1 fruit fly cellular context compared by ENCODE assay signal in the genomic region with DNA sequence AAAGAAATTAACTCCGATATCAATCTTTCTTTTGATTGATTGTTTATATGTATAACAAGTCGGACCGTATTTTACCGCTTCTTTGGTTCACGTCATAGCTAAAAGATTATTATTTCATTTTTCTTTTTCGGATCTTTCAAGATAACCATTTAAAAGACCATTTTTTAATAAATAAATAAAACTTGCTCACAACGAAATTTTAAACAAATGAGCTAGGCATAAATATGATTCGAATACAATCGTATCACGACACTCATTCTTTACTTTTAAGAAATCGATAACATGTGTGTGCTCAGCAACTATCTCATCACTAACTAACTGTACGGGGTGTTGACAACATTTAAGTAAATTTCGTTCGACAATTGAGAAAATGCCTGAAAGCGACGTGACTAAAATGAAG.
TF ChIP-seq lines count a peak whose summit lies in the region.

TSS of gene CG8149 (plus strand) at position 302 of the 400 bp plus-strand sequence.

TF ChIP-seq in whole organism, embryonic, 481 proteins besides CTCF, POLR2A, EP300 and RAD21 (continued from another document and continues in another):
- TF ChIP-seq CG30020 (tag; optimal IDR thresholded peaks at IDR 0.05; lab: Kevin White, UChicago), result peak; percentile 72
- TF ChIP-seq jumu (GFP tag; optimal IDR thresholded peaks at IDR 0.05; lab: Kevin White, UChicago), result peak; percentile 5
- peak; percentile 94 for TF ChIP-seq Sry-δ (GFP tag; optimal IDR thresholded peaks at IDR 0.05; lab: Kevin White, UChicago)
- TF ChIP-seq Myb (GFP tag; optimal IDR thresholded peaks at IDR 0.05; lab: Kevin White, UChicago), result peak; percentile 8
- TF ChIP-seq B-H2 (GFP tag; optimal IDR thresholded peaks at IDR 0.05; lab: Kevin White, UChicago), result peak; percentile 51
- TF ChIP-seq gro (GFP tag; optimal IDR thresholded peaks at IDR 0.05; lab: Kevin White, UChicago), result peak; percentile 36
- TF ChIP-seq CHES-1-like (GFP tag; optimal IDR thresholded peaks at IDR 0.05; lab: Kevin White, UChicago), result peak; percentile 1
- TF ChIP-seq CG32767 (GFP tag; IDR thresholded peaks at IDR 0.05; lab: Robert Waterston, UW), result peak; percentile 85
- TF ChIP-seq CG10147 (GFP tag; optimal IDR thresholded peaks at IDR 0.05; lab: Kevin White, UChicago), result peak; percentile 33
- peak; percentile 56 for TF ChIP-seq pita (GFP tag; optimal IDR thresholded peaks at IDR 0.05; lab: Kevin White, UChicago)
- TF ChIP-seq cg (GFP tag; optimal IDR thresholded peaks at IDR 0.05; lab: Kevin White, UChicago), result peak; percentile 15
- TF ChIP-seq dm (GFP tag; optimal IDR thresholded peaks at IDR 0.05; lab: Kevin White, UChicago), result peak; percentile 50
- TF ChIP-seq CG2129 (GFP tag; IDR thresholded peaks at IDR 0.05; lab: Robert Waterston, UW; ENCODE audit: partially characterized antibody), result peak; percentile 90
- peak; percentile 35 for TF ChIP-seq CG2712 (tag; optimal IDR thresholded peaks at IDR 0.05; lab: Kevin White, UChicago)
- peak; percentile 77; the same call in 2 of the 3 replicates for TF ChIP-seq Opbp (GFP tag; IDR thresholded peaks at IDR 0.05; lab: Robert Waterston, UW; ENCODE audit: partially characterized antibody)
- TF ChIP-seq org-1 (GFP tag; optimal IDR thresholded peaks at IDR 0.05; lab: Kevin White, UChicago), result no peak
- TF ChIP-seq HLH4C (GFP tag; IDR thresholded peaks at IDR 0.05; lab: Robert Waterston, UW; ENCODE audit: partially characterized antibody), result peak; percentile 88
- TF ChIP-seq CG30403 (GFP tag; optimal IDR thresholded peaks at IDR 0.05; lab: Kevin White, UChicago), result peak; percentile 13
- TF ChIP-seq C15 (GFP tag; IDR thresholded peaks at IDR 0.05; lab: Robert Waterston, UW), result no peak
- TF ChIP-seq HmgZ (tag; optimal IDR thresholded peaks at IDR 0.05; lab: Kevin White, UChicago), result peak; percentile 21
- no peak for TF ChIP-seq p53 (GFP tag; optimal IDR thresholded peaks at IDR 0.05; lab: Kevin White, UChicago)
- peak; percentile 41 for TF ChIP-seq sug (tag; optimal IDR thresholded peaks at IDR 0.05; lab: Kevin White, UChicago)
- TF ChIP-seq zen2 (GFP tag; IDR thresholded peaks at IDR 0.05; lab: Robert Waterston, UW; ENCODE audit: partially characterized antibody), result peak; percentile 95
- TF ChIP-seq bbx (GFP tag; IDR thresholded peaks at IDR 0.05; lab: Robert Waterston, UW; ENCODE audit: partially characterized antibody), result peak; percentile 93
- TF ChIP-seq Ets97D (GFP tag; optimal IDR thresholded peaks at IDR 0.05; lab: Kevin White, UChicago), result peak; percentile 66
- peak; percentile 19 for TF ChIP-seq CG10979 (tag; optimal IDR thresholded peaks at IDR 0.05; lab: Kevin White, UChicago)
- TF ChIP-seq slbo (GFP tag; IDR thresholded peaks at IDR 0.05; lab: Robert Waterston, UW), result no peak
- peak; percentile 24 for TF ChIP-seq Nf-YC (tag; optimal IDR thresholded peaks at IDR 0.05; lab: Kevin White, UChicago)
- no peak for TF ChIP-seq Hand (GFP tag; optimal IDR thresholded peaks at IDR 0.05; lab: Kevin White, UChicago)
- no peak for TF ChIP-seq HLHmδ (GFP tag; optimal IDR thresholded peaks at IDR 0.05; lab: Kevin White, UChicago)
- TF ChIP-seq zf30C (GFP tag; optimal IDR thresholded peaks at IDR 0.05; lab: Kevin White, UChicago), result no peak
- TF ChIP-seq sob (GFP tag; IDR thresholded peaks at IDR 0.05; lab: Robert Waterston, UW), result peak; percentile 36; the same call in 1 of the 2 replicates
- TF ChIP-seq Meics (GFP tag; optimal IDR thresholded peaks at IDR 0.05; lab: Kevin White, UChicago), result peak; percentile 3
- TF ChIP-seq chinmo (GFP tag; IDR thresholded peaks at IDR 0.05; lab: Robert Waterston, UW; ENCODE audit: partially characterized antibody), result 0 out of 4 replicates have a peak, but pooled peaks have one; percentile 36
- TF ChIP-seq CG11695 (GFP tag; IDR thresholded peaks at IDR 0.05; lab: Robert Waterston, UW), result no peak
- TF ChIP-seq Hr39 (optimal IDR thresholded peaks at IDR 0.05; lab: Kevin White, UChicago), result no peak
- TF ChIP-seq CoRest (tag; optimal IDR thresholded peaks at IDR 0.05; lab: Kevin White, UChicago), result peak; percentile 52
- TF ChIP-seq CG9797 (GFP tag; optimal IDR thresholded peaks at IDR 0.05; lab: Kevin White, UChicago), result peak; percentile 75
- TF ChIP-seq MBD-R2 (GFP tag; IDR thresholded peaks at IDR 0.05; lab: Robert Waterston, UW), result peak; percentile 75
- no peak for TF ChIP-seq otp (GFP tag; IDR thresholded peaks at IDR 0.05; lab: Robert Waterston, UW)
- TF ChIP-seq CG10267 (tag; optimal IDR thresholded peaks at IDR 0.05; lab: Kevin White, UChicago), result peak; percentile 72
- peak; percentile 59 for TF ChIP-seq exex (tag; optimal IDR thresholded peaks at IDR 0.05; lab: Kevin White, UChicago)
- peak; percentile 27 for TF ChIP-seq CG18262 (tag; optimal IDR thresholded peaks at IDR 0.05; lab: Kevin White, UChicago)
- peak; percentile 80 for TF ChIP-seq CG16813 (GFP tag; IDR thresholded peaks at IDR 0.05; lab: Robert Waterston, UW; ENCODE audit: partially characterized antibody)
- no peak for TF ChIP-seq CG18619 (GFP tag; optimal IDR thresholded peaks at IDR 0.05; lab: Kevin White, UChicago)
- TF ChIP-seq sd (tag; optimal IDR thresholded peaks at IDR 0.05; lab: Kevin White, UChicago), result peak; percentile 42
- TF ChIP-seq Side (GFP tag; optimal IDR thresholded peaks at IDR 0.05; lab: Kevin White, UChicago), result no peak
- peak; percentile 88 for TF ChIP-seq CG34224 (GFP tag; IDR thresholded peaks at IDR 0.05; lab: Robert Waterston, UW; ENCODE audit: partially characterized antibody)
- peak; percentile 97 for TF ChIP-seq Doc3 (GFP tag; IDR thresholded peaks at IDR 0.05; lab: Robert Waterston, UW; ENCODE audit: partially characterized antibody)
- peak; percentile 77 for TF ChIP-seq Med (GFP tag; lab: Kevin White, UChicago)
- TF ChIP-seq CG7963 (GFP tag; IDR thresholded peaks at IDR 0.05; lab: Robert Waterston, UW; ENCODE audit: partially characterized antibody), result peak; percentile 82
- TF ChIP-seq Doc2 (GFP tag; IDR thresholded peaks at IDR 0.05; lab: Robert Waterston, UW), result no peak
- peak; percentile 68 for TF ChIP-seq nmo (GFP tag; optimal IDR thresholded peaks at IDR 0.05; lab: Kevin White, UChicago)
- TF ChIP-seq CG15696 (tag; optimal IDR thresholded peaks at IDR 0.05; lab: Kevin White, UChicago), result peak; percentile 8
- peak; percentile 45; the same call in 1 of the 2 replicates for TF ChIP-seq CG31441 (GFP tag; IDR thresholded peaks at IDR 0.05; lab: Robert Waterston, UW)
- TF ChIP-seq pzg (GFP tag; optimal IDR thresholded peaks at IDR 0.05; lab: Kevin White, UChicago), result peak; percentile 76
- TF ChIP-seq CG10654 (GFP tag; optimal IDR thresholded peaks at IDR 0.05; lab: Kevin White, UChicago), result no peak
- TF ChIP-seq insv (GFP tag; optimal IDR thresholded peaks at IDR 0.05; lab: Kevin White, UChicago), result peak in 1 of 2 experiments; percentile 17
- TF ChIP-seq CG12391 (tag; optimal IDR thresholded peaks at IDR 0.05; lab: Kevin White, UChicago), result peak; percentile 60
- peak; percentile 4 for TF ChIP-seq nau (GFP tag; optimal IDR thresholded peaks at IDR 0.05; lab: Kevin White, UChicago)
- peak; percentile 98 for TF ChIP-seq CG13287 (GFP tag; IDR thresholded peaks at IDR 0.05; lab: Robert Waterston, UW; ENCODE audit: partially characterized antibody)
- peak; percentile 85 for TF ChIP-seq trem (tag; optimal IDR thresholded peaks at IDR 0.05; lab: Kevin White, UChicago)
- no peak for TF ChIP-seq CG9215 (GFP tag; IDR thresholded peaks at IDR 0.05; lab: Robert Waterston, UW)
- TF ChIP-seq Deaf1 (tag; optimal IDR thresholded peaks at IDR 0.05; lab: Kevin White, UChicago), result peak; percentile 6
- TF ChIP-seq salm (tag; optimal IDR thresholded peaks at IDR 0.05; lab: Kevin White, UChicago), result peak; percentile 20
- TF ChIP-seq BEAF-32 (GFP tag; optimal IDR thresholded peaks at IDR 0.05; lab: Kevin White, UChicago), result peak; percentile 88
- TF ChIP-seq CG15514 (GFP tag; optimal IDR thresholded peaks at IDR 0.05; lab: Kevin White, UChicago), result peak; percentile 73
- no peak for TF ChIP-seq Xrp1 (GFP tag; IDR thresholded peaks at IDR 0.05; lab: Robert Waterston, UW)
- TF ChIP-seq grau (tag; optimal IDR thresholded peaks at IDR 0.05; lab: Kevin White, UChicago), result peak; percentile 34
- TF ChIP-seq unpg (GFP tag; optimal IDR thresholded peaks at IDR 0.05; lab: Kevin White, UChicago), result peak; percentile 6
- TF ChIP-seq dpn (GFP tag; optimal IDR thresholded peaks at IDR 0.05; lab: Kevin White, UChicago), result no peak
- TF ChIP-seq CG1233 (GFP tag; optimal IDR thresholded peaks at IDR 0.05; lab: Kevin White, UChicago), result peak; percentile 18
- no peak for TF ChIP-seq ro (GFP tag; IDR thresholded peaks at IDR 0.05; lab: Robert Waterston, UW)
- peak; percentile 55 for TF ChIP-seq CG2120 (GFP tag; optimal IDR thresholded peaks at IDR 0.05; lab: Kevin White, UChicago)
- peak in 1 of 2 experiments; percentile 37 for TF ChIP-seq Pdp1 (GFP tag; optimal IDR thresholded peaks at IDR 0.05; lab: Kevin White, UChicago)
- TF ChIP-seq Max (GFP tag; optimal IDR thresholded peaks at IDR 0.05; lab: Kevin White, UChicago), result peak; percentile 40
- TF ChIP-seq CG7745 (tag; optimal IDR thresholded peaks at IDR 0.05; lab: Kevin White, UChicago), result peak; percentile 19
- peak; percentile 97 for TF ChIP-seq unc-4 (GFP tag; IDR thresholded peaks at IDR 0.05; lab: Robert Waterston, UW; ENCODE audit: partially characterized antibody)
- TF ChIP-seq CG33213 (GFP tag; optimal IDR thresholded peaks at IDR 0.05; lab: Kevin White, UChicago), result peak; percentile 48
- peak; percentile 86 for TF ChIP-seq hb (GFP tag; IDR thresholded peaks at IDR 0.05; lab: Robert Waterston, UW; ENCODE audit: partially characterized antibody)
- TF ChIP-seq CG13894 (tag; optimal IDR thresholded peaks at IDR 0.05; lab: Kevin White, UChicago), result peak; percentile 47
- peak; percentile 86 for TF ChIP-seq amos (GFP tag; IDR thresholded peaks at IDR 0.05; lab: Robert Waterston, UW; ENCODE audit: partially characterized antibody)
- TF ChIP-seq mam (GFP tag; optimal IDR thresholded peaks at IDR 0.05; lab: Kevin White, UChicago), result peak; percentile 37
- peak; percentile 64 for TF ChIP-seq Dp (GFP tag; optimal IDR thresholded peaks at IDR 0.05; lab: Kevin White, UChicago)
- peak; percentile 5 for TF ChIP-seq lilli (GFP tag; optimal IDR thresholded peaks at IDR 0.05; lab: Kevin White, UChicago)
- TF ChIP-seq CG34376 (GFP tag; optimal IDR thresholded peaks at IDR 0.05; lab: Kevin White, UChicago), result peak; percentile 34
- TF ChIP-seq CG12299 (tag; optimal IDR thresholded peaks at IDR 0.05; lab: Kevin White, UChicago), result peak; percentile 35
- no peak for TF ChIP-seq ken (GFP tag; IDR thresholded peaks at IDR 0.05; lab: Robert Waterston, UW)
- TF ChIP-seq CG4617 (GFP tag; optimal IDR thresholded peaks at IDR 0.05; lab: Kevin White, UChicago; ENCODE audit: borderline replicate concordance), result peak; percentile 43
- peak; percentile 35 for TF ChIP-seq CG1603 (tag; optimal IDR thresholded peaks at IDR 0.05; lab: Kevin White, UChicago)
- TF ChIP-seq vnd (GFP tag; IDR thresholded peaks at IDR 0.05; lab: Robert Waterston, UW; ENCODE audit: partially characterized antibody), result peak; percentile 93
- TF ChIP-seq tna (GFP tag; IDR thresholded peaks at IDR 0.05; lab: Robert Waterston, UW; ENCODE audit: partially characterized antibody), result peak; percentile 76
- peak; percentile 77 for TF ChIP-seq inv (GFP tag; IDR thresholded peaks at IDR 0.05; lab: Robert Waterston, UW; ENCODE audit: partially characterized antibody)
- peak in 1 of 3 experiments; percentile 46 for TF ChIP-seq lola (GFP tag; optimal IDR thresholded peaks at IDR 0.05; lab: Kevin White, UChicago)
- peak; percentile 90 for TF ChIP-seq grn (GFP tag; optimal IDR thresholded peaks at IDR 0.05; lab: Kevin White, UChicago)
- peak; percentile 22 for TF ChIP-seq CG17829 (tag; optimal IDR thresholded peaks at IDR 0.05; lab: Kevin White, UChicago)
- TF ChIP-seq MESR4 (GFP tag; optimal IDR thresholded peaks at IDR 0.05; lab: Kevin White, UChicago), result peak; percentile 76
- no peak for TF ChIP-seq CG6654 (GFP tag; optimal IDR thresholded peaks at IDR 0.05; lab: Kevin White, UChicago)
- no peak for TF ChIP-seq CG3281 (GFP tag; optimal IDR thresholded peaks at IDR 0.05; lab: Kevin White, UChicago)
- no peak for TF ChIP-seq CG32772 (GFP tag; IDR thresholded peaks at IDR 0.05; lab: Robert Waterston, UW)
- peak; percentile 98 for TF ChIP-seq knrl (GFP tag; IDR thresholded peaks at IDR 0.05; lab: Robert Waterston, UW; ENCODE audit: partially characterized antibody)
- peak; percentile 44 for TF ChIP-seq CG13424 (tag; optimal IDR thresholded peaks at IDR 0.05; lab: Kevin White, UChicago)
- TF ChIP-seq stc (GFP tag; IDR thresholded peaks at IDR 0.05; lab: Robert Waterston, UW), result no peak
- TF ChIP-seq CG31365 (tag; optimal IDR thresholded peaks at IDR 0.05; lab: Kevin White, UChicago), result no peak
- peak; percentile 40 for TF ChIP-seq CG17186 (GFP tag; optimal IDR thresholded peaks at IDR 0.05; lab: Kevin White, UChicago)
- TF ChIP-seq Scr (GFP tag; IDR thresholded peaks at IDR 0.05; lab: Robert Waterston, UW; ENCODE audit: partially characterized antibody), result peak; percentile 96
- peak; percentile 93 for TF ChIP-seq CG6791 (GFP tag; IDR thresholded peaks at IDR 0.05; lab: Robert Waterston, UW; ENCODE audit: partially characterized antibody)
- TF ChIP-seq Mrtf (GFP tag; IDR thresholded peaks at IDR 0.05; lab: Robert Waterston, UW), result no peak
- TF ChIP-seq PHDP (tag; optimal IDR thresholded peaks at IDR 0.05; lab: Kevin White, UChicago), result peak; percentile 41
- TF ChIP-seq CG11560 (tag; IDR thresholded peaks at IDR 0.05; lab: Robert Waterston, UW), result peak; percentile 93
- TF ChIP-seq fd96Cb (tag; optimal IDR thresholded peaks at IDR 0.05; lab: Kevin White, UChicago), result no peak
- no peak for TF ChIP-seq gsb (GFP tag; IDR thresholded peaks at IDR 0.05; lab: Robert Waterston, UW)
- TF ChIP-seq Lhr (GFP tag; optimal IDR thresholded peaks at IDR 0.05; lab: Kevin White, UChicago), result peak; percentile 51
- peak; percentile 13 for TF ChIP-seq D19A (tag; optimal IDR thresholded peaks at IDR 0.05; lab: Kevin White, UChicago)
- TF ChIP-seq sens (GFP tag; lab: Kevin White, UChicago), result peak; percentile 86
- TF ChIP-seq CG14710 (tag; optimal IDR thresholded peaks at IDR 0.05; lab: Kevin White, UChicago), result peak; percentile 86
- TF ChIP-seq phol (tag; optimal IDR thresholded peaks at IDR 0.05; lab: Kevin White, UChicago), result peak; percentile 66
- peak; percentile 57 for TF ChIP-seq CG3995 (GFP tag; optimal IDR thresholded peaks at IDR 0.05; lab: Kevin White, UChicago)
- TF ChIP-seq ato (GFP tag; IDR thresholded peaks at IDR 0.05; lab: Robert Waterston, UW; ENCODE audit: partially characterized antibody), result peak; percentile 80
- TF ChIP-seq zen (tag; optimal IDR thresholded peaks at IDR 0.05; lab: Kevin White, UChicago), result peak; percentile 68
- peak; percentile 20; the same call in 1 of the 2 replicates for TF ChIP-seq Rfx (GFP tag; IDR thresholded peaks at IDR 0.05; lab: Robert Waterston, UW)
- TF ChIP-seq so (GFP tag; IDR thresholded peaks at IDR 0.05; lab: Robert Waterston, UW), result no peak
